Fruit fly (Drosophila melanogaster): ENCODE data around the gene CG13073.

The CG13073 gene

dm6 chr3L:16196588-16197183 is 20.4 kb downstream of the CG13073 start:
- peak; percentile 22 for TF ChIP-seq HLH106 (tag; optimal IDR thresholded peaks at IDR 0.05)
- TF ChIP-seq dmrt93B (GFP tag; optimal IDR thresholded peaks at IDR 0.05): peak; percentile 13
- peak; percentile 31 for TF ChIP-seq Sp1 (GFP tag; optimal IDR thresholded peaks at IDR 0.05)
- TF ChIP-seq fru (GFP tag; optimal IDR thresholded peaks at IDR 0.05): peak; percentile 36
- no peak for TF ChIP-seq lola (GFP tag; optimal IDR thresholded peaks at IDR 0.05)
- TF ChIP-seq GATAd (GFP tag; optimal IDR thresholded peaks at IDR 0.05): no peak
- no peak for TF ChIP-seq CG32264 (GFP tag; optimal IDR thresholded peaks at IDR 0.05)
- no peak for TF ChIP-seq N (GFP tag; optimal IDR thresholded peaks at IDR 0.05)
- TF ChIP-seq sage (GFP tag; optimal IDR thresholded peaks at IDR 0.05): no peak
- peak; percentile 26 for TF ChIP-seq tai (GFP tag; optimal IDR thresholded peaks at IDR 0.05)
- TF ChIP-seq Myc (optimal IDR thresholded peaks at IDR 0.05): no peak
- peak; percentile 12 for TF ChIP-seq psq (GFP tag; optimal IDR thresholded peaks at IDR 0.05)
- TF ChIP-seq Dfd (GFP tag; optimal IDR thresholded peaks at IDR 0.05): no peak
- TF ChIP-seq sv (GFP tag; optimal IDR thresholded peaks at IDR 0.05): no peak
- no peak for TF ChIP-seq Hr78 (GFP tag; optimal IDR thresholded peaks at IDR 0.05)
- no peak for TF ChIP-seq dsf (GFP tag; optimal IDR thresholded peaks at IDR 0.05; ENCODE audit: borderline replicate concordance)
- TF ChIP-seq Mio (GFP tag; optimal IDR thresholded peaks at IDR 0.05): no peak
- TF ChIP-seq dl (GFP tag; optimal IDR thresholded peaks at IDR 0.05; ENCODE audit: insufficient read depth in 1 of 2, partially characterized antibody in 2 of 2): no peak
- TF ChIP-seq br (GFP tag; optimal IDR thresholded peaks at IDR 0.05): peak; percentile 15
- TF ChIP-seq foxo (GFP tag; optimal IDR thresholded peaks at IDR 0.05): no peak
- TF ChIP-seq h (GFP tag; optimal IDR thresholded peaks at IDR 0.05): no peak
- no peak for TF ChIP-seq Hnf4 (GFP tag; optimal IDR thresholded peaks at IDR 0.05)
- TF ChIP-seq Hr83 (GFP tag; optimal IDR thresholded peaks at IDR 0.05; ENCODE audit: poor library complexity, severe bottlenecking): no peak
- TF ChIP-seq CrebA (GFP tag; optimal IDR thresholded peaks at IDR 0.05; ENCODE audit: borderline replicate concordance): no peak
- no peak for TF ChIP-seq brk (GFP tag; optimal IDR thresholded peaks at IDR 0.05)
- TF ChIP-seq Jra (GFP tag; optimal IDR thresholded peaks at IDR 0.05): no peak
- peak; percentile 13 for TF ChIP-seq rgr (GFP tag; optimal IDR thresholded peaks at IDR 0.05)
- TF ChIP-seq ey (GFP tag; optimal IDR thresholded peaks at IDR 0.05): no peak
- no peak for TF ChIP-seq OdsH (GFP tag; optimal IDR thresholded peaks at IDR 0.05)
- no peak for TF ChIP-seq woc (GFP tag; optimal IDR thresholded peaks at IDR 0.05)
- no peak for TF ChIP-seq jim (GFP tag; optimal IDR thresholded peaks at IDR 0.05)
- no peak for TF ChIP-seq Rel (GFP tag; optimal IDR thresholded peaks at IDR 0.05)
- no peak for TF ChIP-seq Rel (tag; optimal IDR thresholded peaks at IDR 0.05)
- TF ChIP-seq Vsx2 (GFP tag; optimal IDR thresholded peaks at IDR 0.05; ENCODE audit: partially characterized antibody): no peak
- TF ChIP-seq pan (optimal IDR thresholded peaks at IDR 0.05): no peak
- TF ChIP-seq Dif (GFP tag; optimal IDR thresholded peaks at IDR 0.05; ENCODE audit: partially characterized antibody): no peak

- TF ChIP-seq GATAd (GFP tag; optimal IDR thresholded peaks at IDR 0.05) (no peak), CG9705 (GFP tag; optimal IDR thresholded peaks at IDR 0.05) (no peak), Mio (GFP tag; optimal IDR thresholded peaks at IDR 0.05) (no peak), dl (GFP tag; optimal IDR thresholded peaks at IDR 0.05; ENCODE audit: insufficient read depth in 1 of 2, partially characterized antibody in 2 of 2) (peak in 1 of 2 experiments; percentile 5), jim (GFP tag; optimal IDR thresholded peaks at IDR 0.05) (peak; percentile 100), HLH106 (tag; optimal IDR thresholded peaks at IDR 0.05) (no peak), CrebA (GFP tag; optimal IDR thresholded peaks at IDR 0.05; ENCODE audit: borderline replicate concordance) (peak; percentile 90), lola (GFP tag; optimal IDR thresholded peaks at IDR 0.05) (no peak), dsf (GFP tag; optimal IDR thresholded peaks at IDR 0.05; ENCODE audit: borderline replicate concordance) (no peak), sv (GFP tag; optimal IDR thresholded peaks at IDR 0.05) (no peak), dmrt93B (GFP tag; optimal IDR thresholded peaks at IDR 0.05) (peak; percentile 5), usp (GFP tag; optimal IDR thresholded peaks at IDR 0.05) (no peak), Jra (GFP tag; optimal IDR thresholded peaks at IDR 0.05) (peak; percentile 72), brk (GFP tag; optimal IDR thresholded peaks at IDR 0.05) (peak; percentile 74), N (GFP tag; optimal IDR thresholded peaks at IDR 0.05) (no peak), sage (GFP tag; optimal IDR thresholded peaks at IDR 0.05) (peak; percentile 78), Dif (GFP tag; optimal IDR thresholded peaks at IDR 0.05; ENCODE audit: partially characterized antibody) (peak; percentile 62), Rel (GFP tag; optimal IDR thresholded peaks at IDR 0.05) (peak; percentile 83), Rel (tag; optimal IDR thresholded peaks at IDR 0.05) (peak; percentile 87), rgr (GFP tag; optimal IDR thresholded peaks at IDR 0.05) (peak; percentile 59), Dfd (GFP tag; optimal IDR thresholded peaks at IDR 0.05) (no peak), CG32264 (GFP tag; optimal IDR thresholded peaks at IDR 0.05) (peak; percentile 80), br (GFP tag; optimal IDR thresholded peaks at IDR 0.05) (peak; percentile 71), woc (GFP tag; optimal IDR thresholded peaks at IDR 0.05) (peak; percentile 67), Sp1 (GFP tag; optimal IDR thresholded peaks at IDR 0.05) (peak; percentile 74), Abd-B (GFP tag; optimal IDR thresholded peaks at IDR 0.05) (no peak), foxo (GFP tag; optimal IDR thresholded peaks at IDR 0.05) (peak; percentile 56 to 64), Hnf4 (GFP tag; optimal IDR thresholded peaks at IDR 0.05) (peak; percentile 67), psq (GFP tag; optimal IDR thresholded peaks at IDR 0.05) (peak; percentile 84), fru (GFP tag; optimal IDR thresholded peaks at IDR 0.05) (peak; percentile 64), OdsH (GFP tag; optimal IDR thresholded peaks at IDR 0.05) (peak; percentile 57), h (GFP tag; optimal IDR thresholded peaks at IDR 0.05) (peak; percentile 86), Hr78 (GFP tag; optimal IDR thresholded peaks at IDR 0.05) (no peak), tai (GFP tag; optimal IDR thresholded peaks at IDR 0.05) (peak; percentile 90), Vsx2 (GFP tag; optimal IDR thresholded peaks at IDR 0.05; ENCODE audit: partially characterized antibody) (peak; percentile 55), Hr83 (GFP tag; optimal IDR thresholded peaks at IDR 0.05; ENCODE audit: poor library complexity, severe bottlenecking) (peak; percentile 66), pan (optimal IDR thresholded peaks at IDR 0.05) (no peak), Myc (optimal IDR thresholded peaks at IDR 0.05) (no peak), ey (GFP tag; optimal IDR thresholded peaks at IDR 0.05) (peak; percentile 44)
These were observed 21.6 kb downstream of the CG13073 start for dm6 chr3L:16195476-16195958.

Data from whole organism, wandering third instar larva.